Worm (Caenorhabditis elegans) whole organism, young adult: Measurements from ENCODE around the gene lipl-3.

ENCODE experiments used
- B0336.3 ChIP-seq: fragments of 200-800 bp; sonication (Bioruptor generic); IDR thresholded peaks from 2 replicates; pipeline ENCODE4 v1.3.6; 2022; ENCODE audit warnings: missing genetic modification characterization, missing compliant biosample characterization
- C17E4.6 ChIP-seq: fragments of 200-800 bp; sonication (Bioruptor generic); IDR thresholded peaks from 2 replicates; pipeline ENCODE4 v1.3.6; 2022; ENCODE audit warnings: missing genetic modification reagents, missing genetic modification characterization, missing compliant biosample characterization
- Y95B8A.8 ChIP-seq: fragments of 200-800 bp; sonication (Bioruptor generic); IDR thresholded peaks from 2 replicates; pipeline ENCODE4 v1.3.6; 2022; ENCODE audit warnings: missing genetic modification reagents, missing genetic modification characterization, missing compliant biosample characterization
- ama-1 ChIP-seq, 3 experiments: fragments of 150-350 bp in 1 of 3; sonication (generic microtip) in 2 of 3; optimal IDR thresholded peaks; 2 replicates each; lab custom pipeline; 2014 to 2018; ENCODE audit warnings: missing biosample characterization in 2 of 3, missing genetic modification characterization in 2 of 3, missing genetic modification reagents in 2 of 3
- dox-1 ChIP-seq: fragments of 200-800 bp; sonication (Bioruptor generic); IDR thresholded peaks from 2 replicates; pipeline ENCODE4 v1.3.6; 2022; ENCODE audit warnings: missing genetic modification reagents, missing genetic modification characterization, missing compliant biosample characterization
- efl-1 ChIP-seq: fragments of 150-350 bp; optimal IDR thresholded peaks from 2 replicates; lab custom pipeline; 2014; ENCODE audit warnings: missing biosample characterization, missing genetic modification reagents, missing genetic modification characterization
- egl-44 ChIP-seq: fragments of 200-800 bp; sonication (Bioruptor generic); IDR thresholded peaks from 2 replicates; pipeline ENCODE4 v1.3.6; 2022; ENCODE audit warnings: missing genetic modification reagents, missing genetic modification characterization, missing compliant biosample characterization
- ekl-4 ChIP-seq: fragments of 200-800 bp; sonication (Bioruptor generic); IDR thresholded peaks from 2 replicates; pipeline ENCODE4 v1.3.6; 2022; ENCODE audit warnings: missing genetic modification reagents, missing genetic modification characterization, missing compliant biosample characterization
- hrde-1 ChIP-seq: sonication (generic microtip); optimal IDR thresholded peaks from 2 replicates; lab custom pipeline; 2016; ENCODE audit warnings: missing genetic modification characterization, mild to moderate bottlenecking, missing compliant biosample characterization, moderate library complexity, missing genotype, missing genetic modification reagents, borderline replicate concordance
- lin-35 ChIP-seq, 3 experiments: fragments of 150-350 bp in 2 of 3; sonication (generic microtip) in 1 of 3; optimal IDR thresholded peaks; 2 replicates each; lab custom pipeline; 2014 to 2018; ENCODE audit warnings: missing biosample characterization in 3 of 3, missing genetic modification characterization in 3 of 3, missing genetic modification reagents in 3 of 3
- lin-40 ChIP-seq: sonication (generic microtip); optimal IDR thresholded peaks from 2 replicates; lab custom pipeline; 2016; ENCODE audit warnings: missing genetic modification characterization, mild to moderate bottlenecking, missing compliant biosample characterization, missing genotype, missing genetic modification reagents
- nfya-1 ChIP-seq: sonication (generic microtip); optimal IDR thresholded peaks from 2 replicates; lab custom pipeline; 2017; ENCODE audit warnings: antibody characterized with exemption, missing compliant biosample characterization, missing genetic modification characterization, borderline replicate concordance; ENCODE audit not compliant: insufficient read depth
- snpc-4 ChIP-seq, 5 experiments: fragments of 150-350 bp in 1 of 5; sonication (generic microtip) in 4 of 5; optimal IDR thresholded peaks; 2 replicates each; lab custom pipeline; 2014 to 2018; ENCODE audit warnings: missing genetic modification characterization in 5 of 5, missing biosample characterization in 3 of 5, antibody characterized with exemption in 2 of 5, mild to moderate bottlenecking in 2 of 5, missing compliant biosample characterization in 2 of 5, missing genotype in 2 of 5, moderate library complexity in 2 of 5, missing genetic modification reagents in 1 of 5
- zfh-2 ChIP-seq: fragments of 200-800 bp; sonication (Bioruptor generic); conservative IDR thresholded peaks from 2 replicates; pipeline ENCODE4 v1.3.6; 2022; ENCODE audit warnings: missing genetic modification reagents, missing genetic modification characterization, missing compliant biosample characterization

DNA sequence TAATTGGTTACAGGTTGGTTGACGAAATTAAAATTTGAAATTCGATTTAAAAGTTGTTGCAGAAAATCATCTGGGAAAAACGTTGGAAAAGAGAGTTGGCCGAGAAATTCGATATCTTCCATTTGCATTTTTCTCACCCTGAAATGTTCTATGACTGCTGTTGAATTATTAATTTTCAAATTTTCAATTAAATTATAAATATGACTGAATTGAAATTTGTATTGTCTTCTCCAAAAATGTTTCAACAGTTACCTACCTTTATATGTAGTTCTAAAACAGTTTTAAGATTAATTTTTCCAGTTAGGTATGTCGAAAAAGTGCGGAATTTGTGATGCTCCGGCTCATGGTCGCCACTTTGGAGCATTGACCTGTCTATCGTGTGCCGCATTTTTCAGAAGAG is 37.3 kb downstream of the lipl-3 start, which contains the start of gene nhr-211:
- TF ChIP-seq B0336.3 = no peak
- no peak for TF ChIP-seq nfya-1
- no peak for TF ChIP-seq zfh-2 (GFP tag; lab: Robert Waterston, UW)
- no peak for TF ChIP-seq egl-44 (GFP tag; lab: Robert Waterston, UW)
- no peak for TF ChIP-seq ekl-4 (GFP tag; lab: Robert Waterston, UW)
- TF ChIP-seq efl-1 (GFP tag; lab: Kevin White, UChicago) = no peak
- TF ChIP-seq snpc-4 (GFP tag; optimal IDR thresholded peaks at IDR 0.05; lab: Kevin White, UChicago) = no peak
- TF ChIP-seq snpc-4 (tag; optimal IDR thresholded peaks at IDR 0.05; lab: Kevin White, UChicago) = no peak
- TF ChIP-seq ama-1 (optimal IDR thresholded peaks at IDR 0.05; lab: Kevin White, UChicago) = no peak
- no peak for TF ChIP-seq ama-1 (GFP tag; optimal IDR thresholded peaks at IDR 0.05; lab: Kevin White, UChicago)
- TF ChIP-seq C17E4.6 = no peak
- TF ChIP-seq hrde-1 (tag; lab: Kevin White, UChicago) = no peak
- TF ChIP-seq lin-35 (GFP tag; optimal IDR thresholded peaks at IDR 0.05; lab: Kevin White, UChicago) = no peak
- TF ChIP-seq Y95B8A.8 (GFP tag; lab: Robert Waterston, UW) = no peak
- TF ChIP-seq lin-40 (tag; lab: Kevin White, UChicago) = no peak
- no peak for TF ChIP-seq dox-1 (GFP tag; lab: Robert Waterston, UW)
